Fruit fly (Drosophila melanogaster) whole organism, embryonic: ENCODE results near the gene LManIV.

Source experiments
- ATbp ChIP-seq: fragments of 200-800 bp; sonication (Bioruptor generic); optimal IDR thresholded peaks from 2 replicates; lab custom pipeline; 2017; ENCODE audit warnings: missing biosample characterization, mild to moderate bottlenecking, missing genetic modification characterization, missing genetic modification reagents
- Abd-B ChIP-seq: fragments of 200-800 bp; sonication (Bioruptor generic); optimal IDR thresholded peaks from 2 replicates; lab custom pipeline; 2018; ENCODE audit warnings: missing biosample characterization, mild to moderate bottlenecking, missing genetic modification characterization, moderate library complexity
- CG10267 ChIP-seq: fragments of 200-800 bp; sonication (Bioruptor generic); optimal IDR thresholded peaks from 2 replicates; lab custom pipeline; 2018; ENCODE audit warnings: missing biosample characterization, mild to moderate bottlenecking, missing genetic modification characterization, moderate library complexity
- CG10979 ChIP-seq: fragments of 200-800 bp; sonication (Bioruptor generic); optimal IDR thresholded peaks from 2 replicates; lab custom pipeline; 2018; ENCODE audit warnings: missing biosample characterization, mild to moderate bottlenecking, missing genetic modification characterization, moderate library complexity
- CG11085 ChIP-seq: fragments of 200-800 bp; sonication (Bioruptor generic); IDR thresholded peaks from 2 replicates; pipeline ENCODE4 v1.3.6; 2022; ENCODE audit warnings: missing biosample characterization, missing genetic modification characterization
- CG12391 ChIP-seq: fragments of 200-800 bp; sonication (Bioruptor generic); optimal IDR thresholded peaks from 3 replicates; lab custom pipeline; 2018; ENCODE audit warnings: missing biosample characterization, mild to moderate bottlenecking, missing genetic modification characterization, moderate library complexity
- CG13775 ChIP-seq: fragments of 200-800 bp; sonication (Bioruptor generic); optimal IDR thresholded peaks from 3 replicates; lab custom pipeline; 2017; ENCODE audit warnings: missing biosample characterization, mild to moderate bottlenecking, missing genetic modification characterization
- CG17385 ChIP-seq: fragments of 200-800 bp; sonication (Bioruptor generic); optimal IDR thresholded peaks from 3 replicates; lab custom pipeline; 2018; ENCODE audit warnings: missing biosample characterization, mild to moderate bottlenecking, missing genetic modification characterization
- CG2202 ChIP-seq: fragments of 200-800 bp; sonication (Bioruptor generic); optimal IDR thresholded peaks from 2 replicates; lab custom pipeline; 2018; ENCODE audit warnings: missing biosample characterization, mild to moderate bottlenecking, missing genetic modification characterization
- CG2678 ChIP-seq: fragments of 200-800 bp; sonication (Bioruptor generic); optimal IDR thresholded peaks from 3 replicates; lab custom pipeline; 2019; ENCODE audit warnings: missing biosample characterization, mild to moderate bottlenecking, missing genetic modification characterization, moderate library complexity
- CG2875 ChIP-seq: fragments of 200-800 bp; sonication (Bioruptor generic); optimal IDR thresholded peaks from 2 replicates; lab custom pipeline; 2017; ENCODE audit warnings: missing biosample characterization, mild to moderate bottlenecking, missing genetic modification characterization, missing genetic modification reagents
- CG30431 ChIP-seq: fragments of 200-800 bp; sonication (Bioruptor generic); optimal IDR thresholded peaks from 2 replicates; lab custom pipeline; 2017; ENCODE audit warnings: missing biosample characterization, missing genetic modification characterization
- CG31224 ChIP-seq: fragments of 200-800 bp; sonication (Bioruptor generic); IDR thresholded peaks from 2 replicates; pipeline ENCODE4 v1.3.6; 2022; ENCODE audit warnings: missing biosample characterization, missing genetic modification characterization
- CG31441 ChIP-seq: fragments of 200-800 bp; sonication (Bioruptor generic); IDR thresholded peaks from 2 replicates; pipeline ENCODE4 v1.3.6; 2022; ENCODE audit warnings: missing biosample characterization, missing genetic modification characterization
- CG33557 ChIP-seq: fragments of 200-800 bp; sonication (Bioruptor generic); optimal IDR thresholded peaks from 2 replicates; lab custom pipeline; 2019; ENCODE audit warnings: missing biosample characterization, mild to moderate bottlenecking, missing genetic modification characterization, moderate library complexity
- CG6254 ChIP-seq: fragments of 200-800 bp; sonication (Bioruptor generic); optimal IDR thresholded peaks from 3 replicates; lab custom pipeline; 2017; ENCODE audit warnings: mild to moderate bottlenecking, missing biosample characterization, missing genetic modification reagents, missing genetic modification characterization
- CG6683 ChIP-seq: fragments of 200-800 bp; sonication (Bioruptor generic); optimal IDR thresholded peaks from 2 replicates; lab custom pipeline; 2017; ENCODE audit warnings: missing biosample characterization, mild to moderate bottlenecking, missing genetic modification characterization, missing genetic modification reagents
- CG8388 ChIP-seq: fragments of 200-800 bp; sonication (Bioruptor generic); optimal IDR thresholded peaks from 2 replicates; lab custom pipeline; 2019; ENCODE audit warnings: missing biosample characterization, mild to moderate bottlenecking, missing genetic modification characterization, moderate library complexity
- CG9727 ChIP-seq: fragments of 200-800 bp; sonication (Bioruptor generic); optimal IDR thresholded peaks from 3 replicates; lab custom pipeline; 2017; ENCODE audit warnings: missing biosample characterization, mild to moderate bottlenecking, missing genetic modification characterization
- CG9817 ChIP-seq: fragments of 200-800 bp; sonication (Bioruptor generic); optimal IDR thresholded peaks from 2 replicates; lab custom pipeline; 2018; ENCODE audit warnings: missing biosample characterization, mild to moderate bottlenecking, missing genetic modification characterization, moderate library complexity
- Camta ChIP-seq: fragments of 200-800 bp; sonication (Bioruptor generic); optimal IDR thresholded peaks from 2 replicates; lab custom pipeline; 2016; ENCODE audit warnings: missing biosample characterization, missing genetic modification characterization
- D ChIP-seq, 2 experiments: fragments of 200-800 bp in 1 of 2; fragments of >200 bp in 1 of 2; sonication (Bioruptor generic) in 1 of 2; optimal IDR thresholded peaks; 2 replicates in 1 of 2; 3 replicates in 1 of 2; lab custom pipeline; 2017; ENCODE audit warnings: mild to moderate bottlenecking in 1 of 2, missing biosample characterization in 1 of 2, missing genetic modification characterization in 1 of 2, missing genetic modification reagents in 1 of 2
- D19A ChIP-seq: fragments of 200-800 bp; optimal IDR thresholded peaks from 3 replicates; lab custom pipeline; 2019; ENCODE audit warnings: missing biosample characterization, mild to moderate bottlenecking, missing genetic modification characterization, moderate library complexity
- H15 ChIP-seq: fragments of 200-800 bp; sonication (Bioruptor generic); IDR thresholded peaks from 3 replicates; pipeline ENCODE4 v1.3.6; 2022; ENCODE audit warnings: missing biosample characterization, missing genetic modification characterization
- H2.0 ChIP-seq: fragments of 200-800 bp; sonication (Bioruptor generic); IDR thresholded peaks from 2 replicates; pipeline ENCODE4 v1.3.6; 2022; ENCODE audit warnings: missing biosample characterization, missing genetic modification characterization
- HLH3B ChIP-seq: fragments of 200-800 bp; sonication (Bioruptor generic); IDR thresholded peaks from 2 replicates; pipeline ENCODE4 v1.3.6; 2022; ENCODE audit warnings: missing biosample characterization, missing genetic modification characterization
- Hr51 ChIP-seq, 2 experiments: fragments of 200-800 bp; sonication (Bioruptor generic); optimal IDR thresholded peaks; 2 replicates in 1 of 2; 3 replicates in 1 of 2; lab custom pipeline; 2016 to 2018; ENCODE audit warnings: missing biosample characterization in 2 of 2, missing genetic modification characterization in 2 of 2, mild to moderate bottlenecking in 1 of 2, moderate library complexity in 1 of 2
- Oli ChIP-seq: fragments of 200-800 bp; sonication (Bioruptor generic); optimal IDR thresholded peaks from 2 replicates; lab custom pipeline; 2018; ENCODE audit warnings: missing biosample characterization, mild to moderate bottlenecking, missing genetic modification characterization, moderate library complexity
- Ptx1 ChIP-seq: fragments of 200-800 bp; sonication (Bioruptor generic); IDR thresholded peaks from 2 replicates; pipeline ENCODE4 v1.3.6; 2022; ENCODE audit warnings: missing biosample characterization, missing genetic modification characterization
- Usf ChIP-seq: fragments of 200-800 bp; sonication (Bioruptor generic); optimal IDR thresholded peaks from 2 replicates; lab custom pipeline; 2017; ENCODE audit warnings: missing genotype, missing biosample characterization, missing genetic modification characterization
- Xrp1 ChIP-seq: fragments of 200-800 bp; sonication (Bioruptor generic); IDR thresholded peaks from 2 replicates; pipeline ENCODE4 v1.3.6; 2022; ENCODE audit warnings: missing biosample characterization, missing genetic modification characterization
- YL-1 ChIP-seq: fragments of 200-800 bp; sonication (Bioruptor generic); optimal IDR thresholded peaks from 3 replicates; lab custom pipeline; 2017; ENCODE audit warnings: missing biosample characterization, mild to moderate bottlenecking, missing genetic modification characterization
- crc ChIP-seq: fragments of 200-800 bp; sonication (Bioruptor generic); optimal IDR thresholded peaks from 2 replicates; lab custom pipeline; 2016; ENCODE audit warnings: missing biosample characterization, missing genetic modification characterization
- dmrt11E ChIP-seq: fragments of 200-800 bp; sonication (Bioruptor generic); optimal IDR thresholded peaks from 3 replicates; lab custom pipeline; 2018; ENCODE audit warnings: missing biosample characterization, mild to moderate bottlenecking, missing genetic modification characterization, moderate library complexity
- dmrt99B ChIP-seq: fragments of 200-800 bp; sonication (Bioruptor generic); optimal IDR thresholded peaks from 2 replicates; lab custom pipeline; 2018; ENCODE audit warnings: missing biosample characterization, mild to moderate bottlenecking, missing genetic modification characterization, moderate library complexity
- dpn ChIP-seq, 2 experiments: fragments of 200-800 bp; sonication (Bioruptor generic); optimal IDR thresholded peaks; 3 replicates each; lab custom pipeline; 2016; ENCODE audit warnings: missing biosample characterization in 2 of 2, missing genetic modification characterization in 2 of 2
- esg ChIP-seq: fragments of 200-800 bp; sonication (Bioruptor generic); conservative IDR thresholded peaks from 2 replicates; pipeline ENCODE4 v1.3.6; 2022; ENCODE audit warnings: missing biosample characterization, missing genetic modification characterization
- gem ChIP-seq: fragments of 200-800 bp; sonication (Bioruptor generic); optimal IDR thresholded peaks from 2 replicates; lab custom pipeline; 2019; ENCODE audit warnings: missing biosample characterization, mild to moderate bottlenecking, missing genetic modification characterization, moderate library complexity
- gfzf ChIP-seq: fragments of 200-800 bp; sonication (Bioruptor generic); optimal IDR thresholded peaks from 2 replicates; lab custom pipeline; 2016; ENCODE audit warnings: missing biosample characterization, mild to moderate bottlenecking, missing genetic modification characterization, moderate library complexity
- lola ChIP-seq, 3 experiments: fragments of >200 bp in 2 of 3; fragments of 200-800 bp in 1 of 3; sonication (Bioruptor generic) in 1 of 3; optimal IDR thresholded peaks; 2 replicates each; lab custom pipeline; 2017 to 2019; ENCODE audit warnings: missing biosample characterization in 3 of 3, missing genetic modification characterization in 3 of 3, mild to moderate bottlenecking in 1 of 3, moderate library complexity in 1 of 3
- nmo ChIP-seq: fragments of 200-800 bp; sonication (Bioruptor generic); optimal IDR thresholded peaks from 2 replicates; lab custom pipeline; 2018; ENCODE audit warnings: missing biosample characterization, mild to moderate bottlenecking, missing genetic modification characterization, moderate library complexity
- org-1 ChIP-seq: fragments of 200-800 bp; sonication (Bioruptor generic); optimal IDR thresholded peaks from 2 replicates; lab custom pipeline; 2017; ENCODE audit warnings: missing biosample characterization, missing genetic modification characterization
- prd ChIP-seq, 3 experiments: fragments of >200 bp in 2 of 3; fragments of 200-800 bp in 1 of 3; sonication (Bioruptor generic) in 1 of 3; optimal IDR thresholded peaks in 2 of 3; IDR thresholded peaks in 1 of 3; 2 replicates in 2 of 3; 3 replicates in 1 of 3; pipeline versions ENCODE4 v1.3.6 to Lab custom; 2017 to 2022; ENCODE audit warnings: missing biosample characterization in 1 of 3, missing genetic modification characterization in 1 of 3
- ranshi ChIP-seq: fragments of 200-800 bp; sonication (Bioruptor generic); IDR thresholded peaks from 2 replicates; pipeline ENCODE4 v1.3.6; 2022; ENCODE audit warnings: missing biosample characterization, missing genetic modification characterization
- sens ChIP-seq: fragments of 200-800 bp; sonication (Bioruptor generic); peaks from one replicate; lab custom pipeline; 2016; ENCODE audit warnings: missing biosample characterization, missing genetic modification characterization
- sisA ChIP-seq: fragments of 200-800 bp; sonication (Bioruptor generic); IDR thresholded peaks from 2 replicates; pipeline ENCODE4 v1.3.6; 2022; ENCODE audit warnings: missing biosample characterization, missing genetic modification characterization
- tgo ChIP-seq: fragments of 200-800 bp; sonication (Bioruptor generic); IDR thresholded peaks from 3 replicates; pipeline ENCODE4 v1.3.6; 2022; ENCODE audit warnings: missing biosample characterization, missing genetic modification characterization
- tx ChIP-seq: fragments of 200-800 bp; sonication (Bioruptor generic); optimal IDR thresholded peaks from 2 replicates; lab custom pipeline; 2016; ENCODE audit warnings: missing biosample characterization, missing genetic modification characterization
- yki ChIP-seq: fragments of >200 bp; optimal IDR thresholded peaks from 3 replicates; lab custom pipeline; 2018

LManIV gene

DNA sequence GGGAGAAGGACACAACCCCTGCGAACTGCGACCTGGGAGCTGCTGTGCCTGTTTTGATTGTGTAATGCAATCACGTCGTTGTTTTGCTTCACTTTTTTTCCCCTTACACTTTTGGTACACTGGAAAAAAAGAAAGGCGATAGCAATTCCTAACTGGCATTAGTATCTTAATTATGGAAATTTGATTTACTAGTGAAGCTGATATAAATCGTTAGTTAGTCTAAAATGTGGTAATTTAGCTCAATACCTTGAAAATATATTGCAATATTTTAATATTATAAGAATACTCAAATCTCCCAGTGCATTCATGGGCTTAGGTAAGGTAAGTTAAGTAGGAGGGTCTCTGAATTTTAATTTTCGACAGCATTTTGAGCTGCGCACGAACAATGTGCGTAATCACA is 15.4 kb upstream of the LManIV start (continued):
- peak; percentile 44 for TF ChIP-seq nmo
- TF ChIP-seq D19A (tag; lab: Kevin White, UChicago): peak; percentile 24
- peak; percentile 43 for TF ChIP-seq dmrt99B (tag; lab: Kevin White, UChicago)
- TF ChIP-seq H2.0 (GFP tag; lab: Robert Waterston, UW): no peak
- peak; percentile 46; the same call in 1 of the 2 replicates for TF ChIP-seq Xrp1 (GFP tag; lab: Robert Waterston, UW)
- TF ChIP-seq org-1 (GFP tag; lab: Kevin White, UChicago): no peak
- TF ChIP-seq Usf (GFP tag; lab: Kevin White, UChicago): no peak
- peak; percentile 37 for TF ChIP-seq CG8388 (GFP tag; lab: Kevin White, UChicago)
- peak; percentile 6 for TF ChIP-seq CG13775 (GFP tag; lab: Kevin White, UChicago)
- TF ChIP-seq gem (tag; lab: Kevin White, UChicago): peak; percentile 59
- 0 out of 2 replicates have a peak, but pooled peaks have one; percentile 11 for TF ChIP-seq esg
- peak; percentile 65 for TF ChIP-seq CG10979 (tag; lab: Kevin White, UChicago)
- TF ChIP-seq CG6683: no peak
- peak; percentile 33 for TF ChIP-seq CG2678 (tag; lab: Kevin White, UChicago)
- peak; percentile 10 for TF ChIP-seq CG2202 (tag; lab: Kevin White, UChicago)
- TF ChIP-seq H15 (GFP tag; lab: Robert Waterston, UW): no peak
- TF ChIP-seq tx: no peak
- TF ChIP-seq sisA (GFP tag; lab: Robert Waterston, UW): peak; percentile 37; the same call in 1 of the 2 replicates
- no peak for TF ChIP-seq ranshi (GFP tag; lab: Robert Waterston, UW)
- TF ChIP-seq lola (GFP tag; optimal IDR thresholded peaks at IDR 0.05; lab: Kevin White, UChicago): peak in 1 of 3 experiments; percentile 47
- peak; percentile 15 for TF ChIP-seq CG2875
- peak; percentile 7 for TF ChIP-seq CG17385 (GFP tag; lab: Kevin White, UChicago)
- TF ChIP-seq Camta (GFP tag; lab: Kevin White, UChicago): no peak
- peak; percentile 31; the same call in 1 of the 3 replicates for TF ChIP-seq tgo (GFP tag; lab: Robert Waterston, UW)
- no peak for TF ChIP-seq Abd-B (GFP tag; lab: Kevin White, UChicago)
- TF ChIP-seq CG6254 (GFP tag; lab: Kevin White, UChicago): peak; percentile 7
- TF ChIP-seq Hr51 (GFP tag; optimal IDR thresholded peaks at IDR 0.05; lab: Kevin White, UChicago): peak in 1 of 2 experiments; percentile 32
- no peak for TF ChIP-seq gfzf (GFP tag; lab: Kevin White, UChicago)
- no peak for TF ChIP-seq prd (optimal IDR thresholded peaks at IDR 0.05; lab: Kevin White, UChicago)
- peak; percentile 45; the same call in 1 of the 3 replicates for TF ChIP-seq prd (GFP tag; IDR thresholded peaks at IDR 0.05; lab: Robert Waterston, UW)
- no peak for TF ChIP-seq CG30431 (GFP tag; lab: Kevin White, UChicago)
- TF ChIP-seq crc (GFP tag; lab: Kevin White, UChicago): no peak
- no peak for TF ChIP-seq YL-1 (GFP tag; lab: Kevin White, UChicago)
- peak; percentile 77 for TF ChIP-seq sens (GFP tag; lab: Kevin White, UChicago)
- TF ChIP-seq CG9727: peak; percentile 41
- peak; percentile 23 for TF ChIP-seq Ptx1 (GFP tag; lab: Robert Waterston, UW)
- TF ChIP-seq CG33557 (GFP tag; lab: Kevin White, UChicago): peak; percentile 8
- TF ChIP-seq ATbp (GFP tag; lab: Kevin White, UChicago): peak; percentile 7
- TF ChIP-seq D (optimal IDR thresholded peaks at IDR 0.05; lab: Kevin White, UChicago): no peak
- peak; percentile 47 for TF ChIP-seq D (GFP tag; optimal IDR thresholded peaks at IDR 0.05; lab: Kevin White, UChicago)
- no peak for TF ChIP-seq yki (lab: Kevin White, UChicago)
- peak; percentile 30 for TF ChIP-seq CG12391 (tag; lab: Kevin White, UChicago)
- TF ChIP-seq HLH3B (GFP tag; lab: Robert Waterston, UW): 0 out of 2 replicates have a peak, but pooled peaks have one; percentile 29
- TF ChIP-seq CG9817: no peak
- TF ChIP-seq CG11085: no peak
- TF ChIP-seq CG31224: no peak
- peak; percentile 47 for TF ChIP-seq CG10267 (tag; lab: Kevin White, UChicago)
- peak; percentile 20 for TF ChIP-seq Oli
- TF ChIP-seq CG31441 (GFP tag; lab: Robert Waterston, UW): peak; percentile 46; the same call in 1 of the 2 replicates
- TF ChIP-seq dpn (GFP tag; optimal IDR thresholded peaks at IDR 0.05; lab: Kevin White, UChicago): no peak
- peak; percentile 60 for TF ChIP-seq dmrt11E
